Fruit fly (Drosophila melanogaster) whole organism, embryonic: Measurements from ENCODE around the gene CG32599.
A peak's percentile ranks its signal among the peaks of the same experiment; 100 is the strongest.

Source experiments
- Atf-2 ChIP-seq: fragments of 200-800 bp; sonication (Bioruptor generic); optimal IDR thresholded peaks from 2 replicates; lab custom pipeline; 2016; ENCODE audit warnings: missing biosample characterization, missing genetic modification characterization
- Awh ChIP-seq: fragments of 200-800 bp; sonication (Bioruptor generic); IDR thresholded peaks from 2 replicates; pipeline ENCODE4, ENCODE4 v1.3.6; 2022; ENCODE audit warnings: missing biosample characterization, missing genetic modification characterization
- CG10274 ChIP-seq: fragments of 200-800 bp; sonication (Bioruptor generic); optimal IDR thresholded peaks from 3 replicates; lab custom pipeline; 2017; ENCODE audit warnings: missing biosample characterization, mild to moderate bottlenecking, missing genetic modification characterization
- CG10543 ChIP-seq: fragments of 200-800 bp; sonication (Bioruptor generic); optimal IDR thresholded peaks from 3 replicates; lab custom pipeline; 2017; ENCODE audit warnings: missing biosample characterization, mild to moderate bottlenecking, missing genetic modification characterization, moderate library complexity
- CG11093 ChIP-seq: fragments of 200-800 bp; sonication (Bioruptor generic); IDR thresholded peaks from 3 replicates; pipeline ENCODE4 v1.3.6; 2022; ENCODE audit warnings: missing biosample characterization, missing genetic modification characterization
- CG11456 ChIP-seq: fragments of 200-800 bp; sonication (Bioruptor generic); IDR thresholded peaks from 3 replicates; pipeline ENCODE4 v1.3.6; 2022; ENCODE audit warnings: missing biosample characterization, missing genetic modification characterization
- CG11504 ChIP-seq: fragments of 200-800 bp; sonication (Bioruptor generic); optimal IDR thresholded peaks from 3 replicates; lab custom pipeline; 2019; ENCODE audit warnings: missing biosample characterization, mild to moderate bottlenecking, missing genetic modification characterization, moderate library complexity
- CG12299 ChIP-seq: fragments of 200-800 bp; sonication (Bioruptor generic); optimal IDR thresholded peaks from 2 replicates; lab custom pipeline; 2018; ENCODE audit warnings: missing biosample characterization, mild to moderate bottlenecking, missing genetic modification characterization
- CG12942 ChIP-seq: fragments of 200-800 bp; sonication (Bioruptor generic); optimal IDR thresholded peaks from 3 replicates; lab custom pipeline; 2016; ENCODE audit warnings: missing biosample characterization, missing genetic modification characterization
- CG14050 ChIP-seq: fragments of 200-800 bp; sonication (Bioruptor generic); IDR thresholded peaks from 3 replicates; pipeline ENCODE4 v1.3.6; 2022; ENCODE audit warnings: missing biosample characterization, missing genetic modification characterization
- CG1603 ChIP-seq: fragments of 200-800 bp; sonication (Bioruptor generic); optimal IDR thresholded peaks from 2 replicates; lab custom pipeline; 2019; ENCODE audit warnings: missing biosample characterization, mild to moderate bottlenecking, missing genetic modification characterization, moderate library complexity
- CG16813 ChIP-seq: fragments of 200-800 bp; sonication (Bioruptor generic); IDR thresholded peaks from 3 replicates; pipeline ENCODE4 v1.3.6; 2022; ENCODE audit warnings: missing biosample characterization, missing genetic modification characterization; ENCODE audit not compliant: partially characterized antibody
- CG17328 ChIP-seq: fragments of 200-800 bp; sonication (Bioruptor generic); IDR thresholded peaks from 2 replicates; pipeline ENCODE4 v1.3.6; 2022; ENCODE audit warnings: missing biosample characterization, missing genetic modification characterization
- CG1792 ChIP-seq: fragments of 200-800 bp; sonication (Bioruptor generic); optimal IDR thresholded peaks from 2 replicates; lab custom pipeline; 2016; ENCODE audit warnings: missing biosample characterization, missing genetic modification characterization
- CG3065 ChIP-seq: fragments of 200-800 bp; sonication (Bioruptor generic); optimal IDR thresholded peaks from 2 replicates; lab custom pipeline; 2016; ENCODE audit warnings: missing biosample characterization, missing genetic modification characterization
- CG31441 ChIP-seq: fragments of 200-800 bp; sonication (Bioruptor generic); IDR thresholded peaks from 2 replicates; pipeline ENCODE4 v1.3.6; 2022; ENCODE audit warnings: missing biosample characterization, missing genetic modification characterization
- CG34224 ChIP-seq: fragments of 200-800 bp; sonication (Bioruptor generic); IDR thresholded peaks from 3 replicates; pipeline ENCODE4 v1.3.6; 2022; ENCODE audit warnings: missing biosample characterization, missing genetic modification characterization; ENCODE audit not compliant: partially characterized antibody
- CG3847 ChIP-seq: fragments of 200-800 bp; sonication (Bioruptor generic); IDR thresholded peaks from 2 replicates; pipeline ENCODE4 v1.3.6; 2022; ENCODE audit warnings: missing biosample characterization, missing genetic modification characterization
- CG5180 ChIP-seq: fragments of 200-800 bp; sonication (Bioruptor generic); optimal IDR thresholded peaks from 3 replicates; lab custom pipeline; 2017; ENCODE audit warnings: missing biosample characterization, missing genetic modification characterization, mild to moderate bottlenecking, moderate library complexity, missing genetic modification reagents
- CG9932 ChIP-seq: fragments of 200-800 bp; sonication (Bioruptor generic); IDR thresholded peaks from 2 replicates; pipeline ENCODE4 v1.3.6; 2022; ENCODE audit warnings: missing biosample characterization, missing genetic modification characterization
- Camta ChIP-seq: fragments of 200-800 bp; sonication (Bioruptor generic); optimal IDR thresholded peaks from 2 replicates; lab custom pipeline; 2016; ENCODE audit warnings: missing biosample characterization, missing genetic modification characterization
- CkIIα-i1 ChIP-seq: fragments of 200-800 bp; sonication (Bioruptor generic); IDR thresholded peaks from 2 replicates; pipeline ENCODE4 v1.3.6; 2022; ENCODE audit warnings: missing biosample characterization, missing genetic modification characterization
- CoRest ChIP-seq: fragments of 200-800 bp; sonication (Bioruptor generic); optimal IDR thresholded peaks from 3 replicates; lab custom pipeline; 2018; ENCODE audit warnings: missing biosample characterization, mild to moderate bottlenecking, missing genetic modification characterization, moderate library complexity
- Dbx ChIP-seq: fragments of 200-800 bp; sonication (Bioruptor generic); IDR thresholded peaks from 3 replicates; pipeline ENCODE4 v1.3.6; 2022; ENCODE audit warnings: missing biosample characterization, missing genetic modification characterization
- Fer3 ChIP-seq: fragments of 200-800 bp; sonication (Bioruptor generic); optimal IDR thresholded peaks from 2 replicates; lab custom pipeline; 2018; ENCODE audit warnings: missing biosample characterization, mild to moderate bottlenecking, missing genetic modification characterization, moderate library complexity
- H15 ChIP-seq: fragments of 200-800 bp; sonication (Bioruptor generic); IDR thresholded peaks from 3 replicates; pipeline ENCODE4 v1.3.6; 2022; ENCODE audit warnings: missing biosample characterization, missing genetic modification characterization
- Hey ChIP-seq: fragments of 200-800 bp; sonication (Bioruptor generic); optimal IDR thresholded peaks from 3 replicates; lab custom pipeline; 2018; ENCODE audit warnings: missing biosample characterization, mild to moderate bottlenecking, missing genetic modification characterization
- Hr78 ChIP-seq, 2 experiments: fragments of 200-800 bp in 1 of 2; fragments of >200 bp in 1 of 2; sonication (Bioruptor generic) in 1 of 2; optimal IDR thresholded peaks; 2 replicates each; lab custom pipeline; 2017 to 2019; ENCODE audit warnings: missing biosample characterization in 2 of 2, missing genetic modification characterization in 2 of 2, mild to moderate bottlenecking in 1 of 2, moderate library complexity in 1 of 2
- NK7.1 ChIP-seq: fragments of 200-800 bp; sonication (Bioruptor generic); optimal IDR thresholded peaks from 3 replicates; lab custom pipeline; 2016; ENCODE audit warnings: missing biosample characterization, missing genetic modification characterization
- Neu2 ChIP-seq: fragments of 200-800 bp; sonication (Bioruptor generic); optimal IDR thresholded peaks from 3 replicates; lab custom pipeline; 2016; ENCODE audit warnings: missing biosample characterization, missing genetic modification characterization, borderline replicate concordance
- Pdp1 ChIP-seq, 2 experiments: fragments of 200-800 bp; sonication (Bioruptor generic); optimal IDR thresholded peaks; 3 replicates each; lab custom pipeline; 2016; ENCODE audit warnings: missing biosample characterization in 2 of 2, missing genetic modification characterization in 2 of 2, mild to moderate bottlenecking in 1 of 2, moderate library complexity in 1 of 2
- Rx ChIP-seq: fragments of 200-800 bp; sonication (Bioruptor generic); IDR thresholded peaks from 2 replicates; pipeline ENCODE4 v1.3.6; 2022; ENCODE audit warnings: missing biosample characterization, missing genetic modification characterization
- Scr ChIP-seq: fragments of 200-800 bp; sonication (Bioruptor generic); IDR thresholded peaks from 2 replicates; pipeline ENCODE4 v1.3.6; 2022; ENCODE audit warnings: missing biosample characterization, missing genetic modification characterization; ENCODE audit not compliant: partially characterized antibody
- Sin3A ChIP-seq: fragments of >200 bp; optimal IDR thresholded peaks from 2 replicates; lab custom pipeline; 2018
- Sry-δ ChIP-seq: fragments of 200-800 bp; sonication (Bioruptor generic); optimal IDR thresholded peaks from 2 replicates; lab custom pipeline; 2016; ENCODE audit warnings: missing biosample characterization, missing genetic modification characterization
- Ssrp ChIP-seq: fragments of 200-800 bp; sonication (Bioruptor generic); optimal IDR thresholded peaks from 2 replicates; lab custom pipeline; 2018; ENCODE audit warnings: missing biosample characterization, mild to moderate bottlenecking, missing genetic modification characterization, moderate library complexity
- disco-r ChIP-seq: fragments of 200-800 bp; sonication (Bioruptor generic); optimal IDR thresholded peaks from 2 replicates; lab custom pipeline; 2016; ENCODE audit warnings: missing biosample characterization, missing genetic modification characterization
- eyg ChIP-seq: fragments of 200-800 bp; sonication (Bioruptor generic); optimal IDR thresholded peaks from 3 replicates; lab custom pipeline; 2016; ENCODE audit warnings: missing biosample characterization, missing genetic modification characterization
- fd64A ChIP-seq: fragments of 200-800 bp; sonication (Bioruptor generic); optimal IDR thresholded peaks from 3 replicates; lab custom pipeline; 2018; ENCODE audit warnings: missing biosample characterization, mild to moderate bottlenecking, missing genetic modification characterization
- gcm ChIP-seq: fragments of 200-800 bp; sonication (Bioruptor generic); optimal IDR thresholded peaks from 2 replicates; lab custom pipeline; 2019; ENCODE audit warnings: missing biosample characterization, mild to moderate bottlenecking, missing genetic modification characterization, moderate library complexity
- gcm2 ChIP-seq: fragments of 200-800 bp; sonication (Bioruptor generic); optimal IDR thresholded peaks from 2 replicates; lab custom pipeline; 2016; ENCODE audit warnings: missing biosample characterization, missing genetic modification characterization
- klu ChIP-seq: fragments of 200-800 bp; sonication (Bioruptor generic); IDR thresholded peaks from 2 replicates; pipeline ENCODE4 v1.3.6; 2022; ENCODE audit warnings: missing biosample characterization, missing genetic modification characterization
- kni ChIP-seq: fragments of 200-800 bp; sonication (Bioruptor generic); optimal IDR thresholded peaks from 3 replicates; lab custom pipeline; 2017; ENCODE audit warnings: mild to moderate bottlenecking, missing biosample characterization, missing genetic modification reagents, missing genetic modification characterization
- lbe ChIP-seq: fragments of 200-800 bp; sonication (Bioruptor generic); optimal IDR thresholded peaks from 2 replicates; lab custom pipeline; 2016; ENCODE audit warnings: missing biosample characterization, mild to moderate bottlenecking, missing genetic modification characterization
- psq ChIP-seq: fragments of 200-800 bp; sonication (Bioruptor generic); optimal IDR thresholded peaks from 2 replicates; lab custom pipeline; 2017; ENCODE audit warnings: missing biosample characterization, missing genetic modification characterization
- sqz ChIP-seq: fragments of 200-800 bp; sonication (Bioruptor generic); optimal IDR thresholded peaks from 3 replicates; lab custom pipeline; 2018; ENCODE audit warnings: missing biosample characterization, mild to moderate bottlenecking, missing genetic modification characterization
- ttk ChIP-seq: fragments of 200-800 bp; sonication (Bioruptor generic); IDR thresholded peaks from 2 replicates; pipeline ENCODE4 v2.1.2; 2022; ENCODE audit warnings: missing biosample characterization, missing genetic modification characterization
- unpg ChIP-seq: fragments of 200-800 bp; sonication (Bioruptor generic); optimal IDR thresholded peaks from 3 replicates; lab custom pipeline; 2018; ENCODE audit warnings: missing biosample characterization, mild to moderate bottlenecking, missing genetic modification characterization, moderate library complexity
- usp ChIP-seq: fragments of >200 bp; optimal IDR thresholded peaks from 2 replicates; lab custom pipeline; 2017; ENCODE audit warnings: missing biosample characterization, missing genetic modification characterization
- wek ChIP-seq: fragments of 200-800 bp; sonication (Bioruptor generic); optimal IDR thresholded peaks from 3 replicates; lab custom pipeline; 2018; ENCODE audit warnings: missing biosample characterization, mild to moderate bottlenecking, missing genetic modification characterization, moderate library complexity

The CG32599 gene

DNA sequence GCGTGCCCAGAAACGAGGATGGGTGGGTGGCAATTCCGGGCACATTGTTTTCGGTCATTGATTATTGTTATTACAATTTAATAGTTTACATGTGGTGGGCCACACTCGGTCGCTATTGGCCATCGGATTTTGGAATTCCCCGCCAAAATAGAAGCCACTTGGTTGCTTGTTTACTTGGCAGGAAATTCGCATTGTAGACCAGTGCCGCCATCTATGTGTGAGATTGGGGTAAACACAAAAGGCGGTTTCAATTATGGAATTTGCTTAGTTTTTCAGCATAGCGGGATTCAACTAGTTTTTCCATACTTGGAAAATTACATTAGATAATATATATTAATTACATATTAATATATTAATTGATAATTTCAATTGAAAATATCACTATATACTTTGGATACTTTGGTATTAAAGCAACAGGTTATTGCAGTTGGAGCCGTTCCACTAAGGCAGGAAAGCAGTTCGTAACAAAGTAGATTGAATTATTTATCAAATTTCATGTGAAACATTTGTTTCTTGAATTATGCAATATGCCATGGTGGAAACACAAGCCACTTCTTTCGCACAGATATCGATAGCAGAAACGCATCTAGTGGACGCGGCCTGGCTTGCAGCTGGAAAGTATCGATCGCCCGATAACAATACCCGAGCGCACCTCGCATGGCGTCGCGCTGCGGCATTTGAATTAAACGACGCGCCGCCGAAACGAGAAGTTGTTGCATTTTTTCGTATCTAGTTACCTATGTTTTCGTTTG is 3.7 kb downstream of the CG32599 start, which contains the start of gene mud (continued):
- TF ChIP-seq Pdp1 (GFP tag; optimal IDR thresholded peaks at IDR 0.05; lab: Kevin White, UChicago) (peak in 1 of 2 experiments; percentile 98), CG16813 (GFP tag; lab: Robert Waterston, UW) (peak; percentile 79), gcm (GFP tag; lab: Kevin White, UChicago) (no peak), CoRest (tag; lab: Kevin White, UChicago) (peak; percentile 54), Awh (GFP tag; lab: Robert Waterston, UW) (0 out of 2 replicates have a peak, but pooled peaks have one; percentile 38), CG5180 (no peak), Hey (tag; lab: Kevin White, UChicago) (no peak), CG10274 (GFP tag; lab: Kevin White, UChicago) (no peak), CG1603 (peak; percentile 74), CG14050 (GFP tag; lab: Robert Waterston, UW) (no peak), CG10543 (GFP tag; lab: Kevin White, UChicago) (no peak), H15 (GFP tag; lab: Robert Waterston, UW) (no peak), ttk (GFP tag; lab: Robert Waterston, UW) (peak; percentile 29; the same call in 1 of the 2 replicates), Rx (GFP tag; lab: Robert Waterston, UW) (no peak), eyg (GFP tag; lab: Kevin White, UChicago) (no peak), CG34224 (GFP tag; lab: Robert Waterston, UW) (0 out of 3 replicates have a peak, but pooled peaks have one; percentile 48), NK7.1 (no peak), CG11504 (tag; lab: Kevin White, UChicago) (no peak), CG12299 (tag; lab: Kevin White, UChicago) (no peak), CG11093 (GFP tag; lab: Robert Waterston, UW) (no peak), Scr (GFP tag; lab: Robert Waterston, UW) (peak; percentile 71), CG3065 (no peak), Fer3 (tag; lab: Kevin White, UChicago) (peak; percentile 10), CG9932 (GFP tag; lab: Robert Waterston, UW) (peak; percentile 43; the same call in 1 of the 2 replicates), klu (GFP tag; lab: Robert Waterston, UW) (no peak), disco-r (GFP tag; lab: Kevin White, UChicago) (no peak), unpg (no peak), gcm2 (GFP tag; lab: Kevin White, UChicago) (no peak), CG3847 (no peak), kni (GFP tag; lab: Kevin White, UChicago) (no peak), psq (no peak), usp (GFP tag; lab: Kevin White, UChicago) (no peak), Sin3A (lab: Kevin White, UChicago) (peak; percentile 42), sqz (GFP tag; lab: Kevin White, UChicago) (no peak), CkIIα-i1 (GFP tag; lab: Robert Waterston, UW) (no peak), lbe (no peak), CG11456 (GFP tag; lab: Robert Waterston, UW) (peak; percentile 52; the same call in 1 of the 3 replicates), Hr78 (GFP tag; optimal IDR thresholded peaks at IDR 0.05; lab: Kevin White, UChicago) (no peak), fd64A (GFP tag; lab: Kevin White, UChicago) (no peak), Camta (no peak), Atf-2 (GFP tag; lab: Kevin White, UChicago) (no peak), CG17328 (GFP tag; lab: Robert Waterston, UW) (no peak), CG12942 (GFP tag; lab: Kevin White, UChicago) (peak; percentile 3), Dbx (no peak), wek (peak; percentile 54), Neu2 (no peak), CG1792 (GFP tag; lab: Kevin White, UChicago) (no peak), CG31441 (GFP tag; lab: Robert Waterston, UW) (no peak), Ssrp (tag; lab: Kevin White, UChicago) (peak; percentile 16), Sry-δ (peak; percentile 69)
